Worm (Caenorhabditis elegans): ENCODE measurements around the gene str-106.

ce11 chrV:16183357-16183756 is 2.9 kb downstream of the str-106 start, which contains the start of gene srz-14:
- no peak for TF ChIP-seq dao-5 (tag; optimal IDR thresholded peaks at IDR 0.05)
- no peak for TF ChIP-seq W03F9.2 (tag; optimal IDR thresholded peaks at IDR 0.05)

All from whole organism, L4/young adult.